Fruit fly (Drosophila melanogaster) whole organism, prepupa: ENCODE measurements around the gene CG1943.

Experiments
- Blimp-1 ChIP-seq: fragments of 200-800 bp; sonication (Bioruptor generic); optimal IDR thresholded peaks from 3 replicates; lab custom pipeline; 2017; ENCODE audit warnings: missing biosample characterization, missing genetic modification characterization, mild to moderate bottlenecking, moderate library complexity, missing genetic modification reagents
- CG10669 ChIP-seq: fragments of 200-800 bp; sonication (Bioruptor generic); optimal IDR thresholded peaks from 3 replicates; lab custom pipeline; 2018; ENCODE audit warnings: missing biosample characterization, mild to moderate bottlenecking, missing genetic modification characterization, moderate library complexity
- CG11294 ChIP-seq: fragments of 200-800 bp; sonication (Bioruptor generic); IDR thresholded peaks from 2 replicates; pipeline ENCODE4 v1.3.6; 2022; ENCODE audit warnings: missing biosample characterization, missing genetic modification characterization
- CG11762 ChIP-seq: fragments of 200-800 bp; sonication (Bioruptor generic); optimal IDR thresholded peaks from 3 replicates; lab custom pipeline; 2016; ENCODE audit warnings: missing biosample characterization, missing genetic modification characterization; ENCODE audit not compliant: insufficient read depth
- CG11902 ChIP-seq: fragments of 200-800 bp; sonication (Bioruptor generic); optimal IDR thresholded peaks from 3 replicates; lab custom pipeline; 2016; ENCODE audit warnings: missing biosample characterization, missing genetic modification characterization
- CG1621 ChIP-seq: fragments of 200-800 bp; sonication (Bioruptor generic); optimal IDR thresholded peaks from 3 replicates; lab custom pipeline; 2018; ENCODE audit warnings: missing biosample characterization, mild to moderate bottlenecking, missing genetic modification characterization
- CG3032 ChIP-seq: fragments of 200-800 bp; optimal IDR thresholded peaks from 2 replicates; lab custom pipeline; 2019; ENCODE audit warnings: missing biosample characterization, mild to moderate bottlenecking, missing genetic modification characterization, moderate library complexity
- CG32006 ChIP-seq: fragments of 200-800 bp; sonication (Bioruptor generic); optimal IDR thresholded peaks from 3 replicates; lab custom pipeline; 2017; ENCODE audit warnings: missing biosample characterization, mild to moderate bottlenecking, missing genetic modification characterization
- CG3919 ChIP-seq: fragments of 200-800 bp; sonication (Bioruptor generic); optimal IDR thresholded peaks from 3 replicates; lab custom pipeline; 2016; ENCODE audit warnings: missing biosample characterization, missing genetic modification characterization
- CG4318 ChIP-seq: fragments of 200-800 bp; sonication (Bioruptor generic); optimal IDR thresholded peaks from 3 replicates; lab custom pipeline; 2017; ENCODE audit warnings: missing biosample characterization, mild to moderate bottlenecking, missing genetic modification characterization
- CG6276 ChIP-seq: fragments of 200-800 bp; sonication (Bioruptor generic); optimal IDR thresholded peaks from 2 replicates; lab custom pipeline; 2017; ENCODE audit warnings: missing biosample characterization, mild to moderate bottlenecking, missing genetic modification characterization
- CG6854 ChIP-seq: fragments of 200-800 bp; sonication (Bioruptor generic); optimal IDR thresholded peaks from 2 replicates; lab custom pipeline; 2017; ENCODE audit warnings: missing biosample characterization, mild to moderate bottlenecking, missing genetic modification characterization
- CG8119 ChIP-seq: fragments of 200-800 bp; sonication (Bioruptor generic); IDR thresholded peaks from 3 replicates; pipeline ENCODE4 v1.3.6; 2022; ENCODE audit warnings: missing biosample characterization, missing genetic modification characterization
- CG8319 ChIP-seq: fragments of 200-800 bp; sonication (Bioruptor generic); optimal IDR thresholded peaks from 3 replicates; lab custom pipeline; 2016; ENCODE audit warnings: missing biosample characterization, missing genetic modification characterization
- Eip78C ChIP-seq: fragments of 200-800 bp; sonication (Bioruptor generic); peaks from one replicate; lab custom pipeline; 2016; ENCODE audit warnings: missing biosample characterization, missing genetic modification characterization
- Eip93F ChIP-seq: fragments of 200-800 bp; sonication (Bioruptor generic); optimal IDR thresholded peaks from 2 replicates; lab custom pipeline; 2016; ENCODE audit warnings: missing biosample characterization, mild to moderate bottlenecking, missing genetic modification characterization
- Ets96B ChIP-seq: fragments of 200-800 bp; optimal IDR thresholded peaks from 2 replicates; lab custom pipeline; 2019; ENCODE audit warnings: missing biosample characterization, mild to moderate bottlenecking, missing genetic modification characterization, moderate library complexity
- Gug ChIP-seq: fragments of 200-800 bp; sonication (Bioruptor generic); IDR thresholded peaks from 2 replicates; pipeline ENCODE4 v1.3.6; 2022; ENCODE audit warnings: missing biosample characterization, missing genetic modification characterization
- Lpt ChIP-seq: fragments of 200-800 bp; sonication (Bioruptor generic); optimal IDR thresholded peaks from 3 replicates; lab custom pipeline; 2016; ENCODE audit warnings: missing biosample characterization, missing genetic modification characterization
- Met ChIP-seq: fragments of 200-800 bp; sonication (Bioruptor generic); optimal IDR thresholded peaks from 3 replicates; lab custom pipeline; 2016; ENCODE audit warnings: missing biosample characterization, missing genetic modification characterization
- Smox ChIP-seq: fragments of 200-800 bp; sonication (Bioruptor generic); optimal IDR thresholded peaks from 3 replicates; lab custom pipeline; 2016; ENCODE audit warnings: missing biosample characterization, missing genetic modification characterization
- Sox102F ChIP-seq: fragments of 200-800 bp; sonication (Bioruptor generic); optimal IDR thresholded peaks from 2 replicates; lab custom pipeline; 2016; ENCODE audit warnings: missing biosample characterization, mild to moderate bottlenecking, missing genetic modification characterization
- Sox15 ChIP-seq: fragments of 200-800 bp; sonication (Bioruptor generic); optimal IDR thresholded peaks from 3 replicates; lab custom pipeline; 2016; ENCODE audit warnings: missing biosample characterization, missing genetic modification characterization
- achi ChIP-seq: fragments of 200-800 bp; sonication (Bioruptor generic); optimal IDR thresholded peaks from 3 replicates; lab custom pipeline; 2016; ENCODE audit warnings: missing biosample characterization, missing genetic modification characterization
- acj6 ChIP-seq: fragments of 200-800 bp; sonication (Bioruptor generic); optimal IDR thresholded peaks from 3 replicates; lab custom pipeline; 2016; ENCODE audit warnings: missing biosample characterization, missing genetic modification characterization
- dsx ChIP-seq: fragments of 200-800 bp; optimal IDR thresholded peaks from 3 replicates; lab custom pipeline; 2019; ENCODE audit warnings: missing biosample characterization, mild to moderate bottlenecking, missing genetic modification characterization, moderate library complexity; ENCODE audit not compliant: poor library complexity, severe bottlenecking
- fd59A ChIP-seq: fragments of 200-800 bp; sonication (Bioruptor generic); optimal IDR thresholded peaks from 2 replicates; lab custom pipeline; 2017; ENCODE audit warnings: missing biosample characterization, mild to moderate bottlenecking, missing genetic modification characterization, missing genetic modification reagents
- fd85E ChIP-seq: fragments of 200-800 bp; sonication (Bioruptor generic); optimal IDR thresholded peaks from 3 replicates; lab custom pipeline; 2016; ENCODE audit warnings: missing biosample characterization, missing genetic modification characterization
- fkh ChIP-seq: fragments of 200-800 bp; sonication (Bioruptor generic); optimal IDR thresholded peaks from 3 replicates; lab custom pipeline; 2017; ENCODE audit warnings: missing biosample characterization, mild to moderate bottlenecking, missing genetic modification characterization, moderate library complexity
- lz ChIP-seq: fragments of 200-800 bp; sonication (Bioruptor generic); optimal IDR thresholded peaks from 3 replicates; lab custom pipeline; 2016; ENCODE audit warnings: missing biosample characterization, missing genetic modification characterization
- pdm3 ChIP-seq: fragments of 200-800 bp; sonication (Bioruptor generic); optimal IDR thresholded peaks from 3 replicates; lab custom pipeline; 2016; ENCODE audit warnings: missing biosample characterization, missing genetic modification characterization
- ss ChIP-seq, 2 experiments: fragments of 200-800 bp; sonication (Bioruptor generic); optimal IDR thresholded peaks; 2 replicates in 1 of 2; 3 replicates in 1 of 2; lab custom pipeline; 2017 to 2018; ENCODE audit warnings: mild to moderate bottlenecking in 2 of 2, missing biosample characterization in 2 of 2, missing genetic modification characterization in 2 of 2, moderate library complexity in 1 of 2
- svp ChIP-seq: fragments of 200-800 bp; sonication (Bioruptor generic); peaks from one replicate; lab custom pipeline; 2016; ENCODE audit warnings: missing biosample characterization, missing genetic modification characterization

The CG1943 gene

dm6 chr3R:7025241-7025640, 49.4 kb upstream of the CG1943 start (continued):
- TF ChIP-seq CG10669 (GFP tag; lab: Kevin White, UChicago) (peak; percentile 60), lz (peak; percentile 37), fkh (GFP tag; lab: Kevin White, UChicago) (no peak)

- TF ChIP-seq dsx (GFP tag; lab: Kevin White, UChicago) (no peak), svp (no peak), Sox102F (GFP tag; lab: Kevin White, UChicago) (no peak), Ets96B (tag; lab: Kevin White, UChicago) (no peak), CG1621 (tag; lab: Kevin White, UChicago) (no peak), CG11902 (no peak), pdm3 (GFP tag; lab: Kevin White, UChicago) (no peak), CG6276 (GFP tag; lab: Kevin White, UChicago) (no peak)
Measured at dm6 chr3R:7028554-7028953, 46.1 kb upstream of the CG1943 start.

- no peak for TF ChIP-seq fkh (GFP tag; lab: Kevin White, UChicago)
- TF ChIP-seq Gug (GFP tag; lab: Robert Waterston, UW), result no peak
- TF ChIP-seq dsx (GFP tag; lab: Kevin White, UChicago), result no peak
- TF ChIP-seq Eip93F, result no peak
- TF ChIP-seq Sox15 (GFP tag; lab: Kevin White, UChicago), result no peak
- no peak for TF ChIP-seq CG32006 (GFP tag; lab: Kevin White, UChicago)
- no peak for TF ChIP-seq ss (GFP tag; optimal IDR thresholded peaks at IDR 0.05; lab: Kevin White, UChicago)
Measured at dm6 chr3R:7029434-7029833, 45.2 kb upstream of the CG1943 start.

- TF ChIP-seq CG3919 (GFP tag; lab: Kevin White, UChicago), result no peak
- no peak for TF ChIP-seq CG4318 (GFP tag; lab: Kevin White, UChicago)
- TF ChIP-seq CG11294 (GFP tag; lab: Robert Waterston, UW), result no peak
- no peak for TF ChIP-seq dsx (GFP tag; lab: Kevin White, UChicago)
- TF ChIP-seq CG6276 (GFP tag; lab: Kevin White, UChicago), result no peak
- no peak for TF ChIP-seq CG8119
- TF ChIP-seq CG6854 (GFP tag; lab: Kevin White, UChicago), result no peak
- TF ChIP-seq Lpt (GFP tag; lab: Kevin White, UChicago), result no peak
- TF ChIP-seq achi, result no peak
- no peak for TF ChIP-seq Smox (GFP tag; lab: Kevin White, UChicago)
- no peak for TF ChIP-seq pdm3 (GFP tag; lab: Kevin White, UChicago)
- TF ChIP-seq ss (GFP tag; optimal IDR thresholded peaks at IDR 0.05; lab: Kevin White, UChicago), result no peak
- TF ChIP-seq fd59A (GFP tag; lab: Kevin White, UChicago), result no peak
- TF ChIP-seq, all 60 proteins: peak for 0
Measured at dm6 chr3R:7031553-7031952, 43.1 kb upstream of the CG1943 start.

dm6 chr3R:7033707-7034106, 41.0 kb upstream of the CG1943 start:
- TF ChIP-seq Blimp-1 (no peak), CG8319 (no peak), Sox15 (GFP tag; lab: Kevin White, UChicago) (no peak), CG32006 (GFP tag; lab: Kevin White, UChicago) (no peak), Smox (GFP tag; lab: Kevin White, UChicago) (no peak), CG11294 (GFP tag; lab: Robert Waterston, UW) (no peak), CG11902 (no peak), acj6 (GFP tag; lab: Kevin White, UChicago) (no peak), fd85E (no peak), CG3032 (tag; lab: Kevin White, UChicago) (no peak), Met (no peak), CG1621 (tag; lab: Kevin White, UChicago) (no peak), lz (no peak), Eip78C (GFP tag; lab: Kevin White, UChicago) (no peak), CG11762 (GFP tag; lab: Kevin White, UChicago) (no peak)
- TF ChIP-seq, all 60 proteins: peak for 0
